Fruit fly (Drosophila melanogaster) whole organism, pupa: ENCODE measurements around the gene CG13999.

Experiments
- CG10348 ChIP-seq: fragments of 200-800 bp; sonication (Bioruptor generic); IDR thresholded peaks from 2 replicates; pipeline ENCODE4 v1.3.6; 2022; ENCODE audit warnings: missing biosample characterization, missing genetic modification characterization
- CG12605 ChIP-seq: fragments of 200-800 bp; sonication (Bioruptor generic); IDR thresholded peaks from 2 replicates; pipeline ENCODE4 v1.3.6; 2022; ENCODE audit warnings: missing biosample characterization, missing genetic modification characterization
- CG13204 ChIP-seq: fragments of 200-800 bp; sonication (Bioruptor generic); optimal IDR thresholded peaks from 2 replicates; lab custom pipeline; 2018; ENCODE audit warnings: missing biosample characterization, mild to moderate bottlenecking, missing genetic modification characterization, moderate library complexity
- CG14655 ChIP-seq: fragments of 200-800 bp; sonication (Bioruptor generic); optimal IDR thresholded peaks from 3 replicates; lab custom pipeline; 2017; ENCODE audit warnings: mild to moderate bottlenecking, missing biosample characterization, missing genetic modification reagents, missing genetic modification characterization
- CG15710 ChIP-seq: fragments of 200-800 bp; sonication (Bioruptor generic); optimal IDR thresholded peaks from 2 replicates; lab custom pipeline; 2018; ENCODE audit warnings: missing biosample characterization, mild to moderate bottlenecking, missing genetic modification characterization, moderate library complexity
- CG17806 ChIP-seq: fragments of 200-800 bp; sonication (Bioruptor generic); optimal IDR thresholded peaks from 2 replicates; lab custom pipeline; 2018; ENCODE audit warnings: missing biosample characterization, mild to moderate bottlenecking, missing genetic modification characterization, moderate library complexity
- CG32121 ChIP-seq: fragments of 200-800 bp; sonication (Bioruptor generic); IDR thresholded peaks from 2 replicates; pipeline ENCODE4 v1.3.6; 2022; ENCODE audit warnings: missing biosample characterization, missing genetic modification characterization
- CG34367 ChIP-seq: fragments of 200-800 bp; sonication (Bioruptor generic); optimal IDR thresholded peaks from 2 replicates; lab custom pipeline; 2018; ENCODE audit warnings: missing biosample characterization, mild to moderate bottlenecking, missing genetic modification characterization
- CG4496 ChIP-seq: fragments of 200-800 bp; sonication (Bioruptor generic); IDR thresholded peaks from 3 replicates; pipeline ENCODE4 v1.3.6; 2022; ENCODE audit warnings: missing biosample characterization, missing genetic modification characterization
- CG8159 ChIP-seq: fragments of 200-800 bp; sonication (Bioruptor generic); optimal IDR thresholded peaks from 3 replicates; lab custom pipeline; 2018; ENCODE audit warnings: missing biosample characterization, mild to moderate bottlenecking, missing genetic modification characterization, moderate library complexity
- CG8301 ChIP-seq: fragments of 200-800 bp; sonication (Bioruptor generic); optimal IDR thresholded peaks from 2 replicates; lab custom pipeline; 2018; ENCODE audit warnings: missing biosample characterization, mild to moderate bottlenecking, missing genetic modification characterization
- CG9948 ChIP-seq: fragments of 200-800 bp; sonication (Bioruptor generic); optimal IDR thresholded peaks from 2 replicates; lab custom pipeline; 2018; ENCODE audit warnings: missing biosample characterization, mild to moderate bottlenecking, missing genetic modification characterization, moderate library complexity
- D1 ChIP-seq: fragments of 200-800 bp; sonication (Bioruptor generic); optimal IDR thresholded peaks from 2 replicates; lab custom pipeline; 2018; ENCODE audit warnings: missing biosample characterization, mild to moderate bottlenecking, missing genetic modification characterization, moderate library complexity
- EcR ChIP-seq: fragments of 200-800 bp; sonication (Bioruptor generic); optimal IDR thresholded peaks from 3 replicates; lab custom pipeline; 2019; ENCODE audit warnings: missing biosample characterization, missing genetic modification characterization, mild to moderate bottlenecking, moderate library complexity, missing genetic modification reagents
- Ets98B ChIP-seq: fragments of 200-800 bp; sonication (Bioruptor generic); IDR thresholded peaks from 2 replicates; pipeline ENCODE4 v1.3.6; 2022; ENCODE audit warnings: missing biosample characterization, missing genetic modification characterization
- Pif1A ChIP-seq: fragments of 200-800 bp; sonication (Bioruptor generic); optimal IDR thresholded peaks from 3 replicates; lab custom pipeline; 2016; ENCODE audit warnings: missing biosample characterization, missing genetic modification characterization
- Pif1B ChIP-seq: fragments of 200-800 bp; sonication (Bioruptor generic); optimal IDR thresholded peaks from 3 replicates; lab custom pipeline; 2016; ENCODE audit warnings: missing biosample characterization, missing genetic modification characterization
- Snoo ChIP-seq: fragments of 200-800 bp; sonication (Bioruptor generic); optimal IDR thresholded peaks from 3 replicates; lab custom pipeline; 2017; ENCODE audit warnings: missing biosample characterization, mild to moderate bottlenecking, missing genetic modification characterization, inconsistent platforms
- fd96Ca ChIP-seq: fragments of 200-800 bp; sonication (Bioruptor generic); IDR thresholded peaks from 3 replicates; pipeline ENCODE4 v1.3.6; 2022; ENCODE audit warnings: missing biosample characterization, missing genetic modification characterization
- gl ChIP-seq: fragments of 200-800 bp; sonication (Bioruptor generic); optimal IDR thresholded peaks from 2 replicates; lab custom pipeline; 2018; ENCODE audit warnings: missing biosample characterization, mild to moderate bottlenecking, missing genetic modification characterization
- rn ChIP-seq: fragments of 200-800 bp; sonication (Bioruptor generic); IDR thresholded peaks from 2 replicates; pipeline ENCODE4 v1.3.6; 2022; ENCODE audit warnings: missing biosample characterization, missing genetic modification characterization

Gene CG13999

DNA sequence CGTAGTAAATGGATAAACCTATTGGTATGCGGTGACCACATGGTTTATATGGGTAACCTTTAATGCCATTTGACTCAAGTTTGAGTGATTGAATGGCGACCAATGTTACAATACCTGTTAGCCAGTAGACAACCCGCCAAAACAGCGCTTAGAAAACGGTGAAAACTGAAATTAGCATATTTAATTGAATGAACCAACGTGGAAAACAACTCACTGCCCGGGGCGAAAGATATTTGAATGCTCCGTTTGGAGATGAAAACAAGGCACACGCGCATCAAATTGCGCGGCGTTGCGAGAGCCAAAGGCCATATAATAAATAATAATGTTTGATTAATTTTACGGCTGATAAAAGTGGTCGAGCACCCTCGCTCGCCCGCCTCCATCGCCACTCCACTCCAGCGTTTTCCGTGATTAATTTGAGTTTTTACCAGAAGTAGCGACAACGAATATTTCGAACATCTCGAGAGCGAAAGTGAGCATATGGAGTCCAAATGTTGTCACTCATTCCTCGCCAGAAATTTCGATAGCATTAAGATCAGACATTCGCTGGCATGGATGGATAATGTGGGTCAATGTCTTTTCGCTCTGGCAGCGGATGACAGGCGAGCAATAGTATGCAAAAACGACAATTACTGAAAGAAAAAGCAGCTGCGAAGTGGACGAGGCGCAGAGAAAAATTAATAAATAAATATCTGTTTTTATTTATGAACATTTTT lies 15.0 kb upstream of the CG13999 start:
- TF ChIP-seq CG8301 (tag; lab: Kevin White, UChicago) (no peak), Pif1B (GFP tag; lab: Kevin White, UChicago) (no peak), CG8159 (tag; lab: Kevin White, UChicago) (no peak), fd96Ca (GFP tag; lab: Robert Waterston, UW) (no peak), gl (tag; lab: Kevin White, UChicago) (no peak), EcR (peak; percentile 12), CG14655 (GFP tag; lab: Kevin White, UChicago) (no peak), CG10348 (GFP tag; lab: Robert Waterston, UW) (no peak)

DNA sequence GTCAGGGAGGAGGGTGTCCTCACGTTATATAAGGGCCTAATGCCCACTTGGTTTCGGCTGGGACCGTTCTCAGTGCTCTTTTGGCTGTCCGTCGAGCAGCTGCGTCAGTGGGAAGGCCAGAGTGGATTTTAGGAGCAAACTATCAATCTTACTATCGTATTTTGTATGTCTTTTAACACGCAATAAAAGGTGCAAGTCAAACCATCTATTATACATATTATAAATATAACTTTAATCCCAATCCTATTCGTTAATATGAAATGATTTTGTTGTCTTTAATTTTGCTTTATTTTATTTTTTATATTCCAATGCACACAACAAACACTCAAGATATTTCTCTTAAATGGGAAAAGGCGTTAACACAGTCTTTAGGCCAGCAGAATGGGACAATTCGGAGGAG lies 13.3 kb upstream of the CG13999 start, which contains the start of gene Ucp4B:
TSS of gene Ucp4B (plus strand) at position 301 of the 400 bp plus-strand sequence.
- TF ChIP-seq EcR (no peak), fd96Ca (GFP tag; lab: Robert Waterston, UW) (no peak), CG34367 (tag; lab: Kevin White, UChicago) (no peak), Snoo (tag; lab: Kevin White, UChicago) (no peak), CG17806 (tag; lab: Kevin White, UChicago) (no peak), rn (GFP tag; lab: Robert Waterston, UW) (no peak), Ets98B (no peak), CG10348 (GFP tag; lab: Robert Waterston, UW) (no peak), CG15710 (tag; lab: Kevin White, UChicago) (no peak), CG4496 (GFP tag; lab: Robert Waterston, UW) (no peak), CG13204 (GFP tag; lab: Kevin White, UChicago) (no peak), gl (tag; lab: Kevin White, UChicago) (no peak), D1 (tag; lab: Kevin White, UChicago) (no peak), CG14655 (GFP tag; lab: Kevin White, UChicago) (no peak), CG12605 (GFP tag; lab: Robert Waterston, UW) (no peak), Pif1B (GFP tag; lab: Kevin White, UChicago) (no peak), CG8159 (tag; lab: Kevin White, UChicago) (no peak), CG9948 (tag; lab: Kevin White, UChicago) (no peak), CG32121 (no peak)

DNA sequence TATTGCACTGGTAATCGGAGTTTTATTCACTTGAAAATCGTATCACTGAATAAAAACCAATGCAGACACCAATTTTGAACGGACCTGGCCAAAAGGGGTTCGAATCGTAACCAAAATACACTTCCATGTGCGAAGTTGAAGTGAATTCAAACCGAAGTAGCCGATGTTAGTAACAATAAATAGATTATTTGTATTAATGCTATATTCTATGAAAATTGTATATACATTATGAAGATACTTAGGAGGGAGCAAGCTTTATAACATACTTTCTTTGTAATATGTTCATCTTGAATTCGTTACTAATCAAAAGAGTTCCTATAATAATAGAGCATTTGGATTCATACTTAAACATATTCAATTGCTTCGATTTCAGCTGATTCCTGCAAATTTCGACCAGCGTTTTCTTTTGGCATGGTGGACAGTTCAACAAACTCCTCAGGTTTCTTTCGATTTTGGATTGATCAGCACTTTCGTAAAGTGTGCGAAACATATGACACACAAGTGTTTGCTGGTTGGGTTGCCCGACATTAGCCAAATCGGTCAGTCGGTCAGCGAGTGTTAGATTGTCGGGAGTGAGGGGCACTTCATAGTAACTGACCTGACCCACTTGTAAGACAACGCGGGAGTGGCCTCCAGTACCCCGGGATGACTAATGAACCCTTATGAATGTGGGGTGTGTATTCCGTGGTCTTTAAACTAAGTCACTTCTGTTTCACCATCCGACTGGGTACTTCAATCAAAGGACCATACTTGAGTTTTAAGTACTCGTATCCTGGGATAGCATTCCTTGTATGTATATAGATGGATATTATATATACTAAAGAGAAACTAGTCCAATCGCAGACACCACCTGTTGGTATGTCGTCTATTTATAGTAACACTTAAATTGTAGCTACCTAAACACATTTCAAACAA lies 11.7 kb upstream of the CG13999 start, which contains the start of the genes CG13992 and Ucp4C:
TSS of gene CG13992 (minus strand) at position 51 of the 915 bp plus-strand sequence.
TSS of gene Ucp4C (plus strand) at position 865 of the 915 bp plus-strand sequence.
- TF ChIP-seq CG14655 (GFP tag; lab: Kevin White, UChicago) (no peak), Snoo (tag; lab: Kevin White, UChicago) (no peak), Ets98B (no peak), CG17806 (tag; lab: Kevin White, UChicago) (no peak), CG13204 (GFP tag; lab: Kevin White, UChicago) (no peak), gl (tag; lab: Kevin White, UChicago) (no peak), CG34367 (tag; lab: Kevin White, UChicago) (no peak), D1 (tag; lab: Kevin White, UChicago) (no peak), CG9948 (tag; lab: Kevin White, UChicago) (no peak)

DNA sequence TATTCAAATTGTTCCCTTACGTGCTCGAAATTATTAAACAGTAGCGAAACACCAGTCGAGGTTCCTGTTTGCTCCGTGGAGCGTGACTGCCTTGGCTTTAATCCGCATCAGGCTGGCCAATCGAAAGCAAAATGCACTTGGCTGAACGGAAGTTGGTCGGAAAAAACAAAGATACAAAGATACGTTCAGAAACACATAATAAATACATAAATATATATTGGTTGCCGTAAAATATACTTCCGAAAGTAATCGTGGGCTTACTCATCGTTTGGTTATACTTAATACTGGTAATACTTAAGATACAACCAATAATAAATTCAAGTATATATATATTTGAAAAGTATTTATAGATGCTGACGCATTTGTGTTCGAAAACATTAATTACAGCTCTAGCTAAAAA lies 8.6 kb upstream of the CG13999 start, which contains the start of gene psd:
TSS of gene psd (minus strand) at position 101 of the 400 bp plus-strand sequence.
- TF ChIP-seq CG8301 (tag; lab: Kevin White, UChicago) = no peak
- peak; percentile 52 for TF ChIP-seq EcR

DNA sequence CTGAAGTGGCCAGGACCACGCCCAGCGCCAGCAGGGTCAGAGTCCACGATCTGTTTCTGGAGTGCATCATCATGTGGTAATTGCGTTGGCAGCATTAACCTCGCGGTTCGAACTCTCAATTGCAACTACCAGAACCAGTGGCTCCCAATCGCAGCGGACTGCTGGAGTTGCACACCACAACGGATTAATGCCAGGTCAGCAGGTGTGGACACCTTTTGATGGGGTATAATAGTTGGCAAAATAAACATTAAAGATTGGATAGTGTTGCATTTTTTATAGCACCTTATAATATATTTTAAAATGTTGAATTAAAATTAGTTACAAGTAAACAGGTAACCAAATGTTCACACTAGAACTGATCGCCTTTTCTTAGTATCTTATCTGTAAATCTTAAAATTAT lies 7.9 kb upstream of the CG13999 start:
- TF ChIP-seq CG17806 (tag; lab: Kevin White, UChicago) (no peak), D1 (tag; lab: Kevin White, UChicago) (no peak), CG14655 (GFP tag; lab: Kevin White, UChicago) (no peak), CG15710 (tag; lab: Kevin White, UChicago) (no peak), CG32121 (no peak), rn (GFP tag; lab: Robert Waterston, UW) (no peak), CG34367 (tag; lab: Kevin White, UChicago) (no peak), CG8159 (tag; lab: Kevin White, UChicago) (no peak), EcR (no peak), CG8301 (tag; lab: Kevin White, UChicago) (no peak), CG13204 (GFP tag; lab: Kevin White, UChicago) (no peak), Pif1B (GFP tag; lab: Kevin White, UChicago) (no peak), CG10348 (GFP tag; lab: Robert Waterston, UW) (no peak), CG4496 (GFP tag; lab: Robert Waterston, UW) (no peak), CG9948 (tag; lab: Kevin White, UChicago) (no peak), Pif1A (GFP tag; lab: Kevin White, UChicago) (no peak), gl (tag; lab: Kevin White, UChicago) (no peak), Snoo (tag; lab: Kevin White, UChicago) (no peak), Ets98B (no peak), CG12605 (GFP tag; lab: Robert Waterston, UW) (no peak)
